Fruit fly (Drosophila melanogaster): Measurements from ENCODE around the gene IP3K2.

Gene IP3K2

DNA sequence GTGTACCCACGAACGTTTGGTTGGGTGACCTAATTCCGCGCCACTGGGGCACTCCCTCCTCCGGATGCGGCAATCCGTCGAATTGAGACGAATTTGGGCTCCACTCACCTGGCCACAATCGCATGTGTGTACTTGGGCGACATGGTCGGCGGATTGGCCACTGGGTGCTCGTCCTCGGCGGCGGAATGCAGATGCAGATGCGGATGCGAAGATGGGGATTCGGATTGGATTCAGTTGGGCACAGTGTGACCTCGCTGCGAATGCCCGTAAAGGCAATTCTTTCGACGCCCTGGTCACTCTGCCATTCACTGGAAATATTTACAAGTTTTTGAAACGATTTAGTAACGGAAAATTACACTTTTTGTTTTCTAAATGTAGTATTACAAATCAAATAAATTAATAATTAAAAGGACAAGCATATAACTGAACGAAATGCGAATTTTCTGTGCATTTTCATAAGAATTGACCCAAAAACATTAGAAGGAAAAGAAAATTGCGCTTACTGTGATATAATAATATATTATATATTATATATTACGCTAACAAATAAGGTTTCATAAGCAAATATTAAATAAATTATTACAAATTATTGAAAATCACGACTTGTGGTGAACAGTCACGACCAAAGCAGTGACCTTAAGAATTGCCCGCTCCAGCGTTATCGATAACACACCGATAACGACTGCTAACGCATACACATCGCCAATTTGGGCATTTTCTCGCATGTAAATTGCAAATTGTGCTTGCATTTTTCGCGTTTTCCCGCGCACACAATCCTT is 6.8 kb upstream of the IP3K2 start, which contains the start of gene CG1622 (continued):
- TF ChIP-seq trem (tag; optimal IDR thresholded peaks at IDR 0.05), result peak; percentile 22
- peak; percentile 83 for TF ChIP-seq row (GFP tag; IDR thresholded peaks at IDR 0.05)
- TF ChIP-seq Spps (tag; optimal IDR thresholded peaks at IDR 0.05), result no peak
- TF ChIP-seq Abd-B (GFP tag; optimal IDR thresholded peaks at IDR 0.05), result peak; percentile 1
- peak; percentile 40 for TF ChIP-seq CG18262 (tag; optimal IDR thresholded peaks at IDR 0.05)
- TF ChIP-seq YL-1 (GFP tag; optimal IDR thresholded peaks at IDR 0.05), result peak; percentile 16
- peak; percentile 25 for TF ChIP-seq CG2120 (GFP tag; optimal IDR thresholded peaks at IDR 0.05)
- TF ChIP-seq lab (GFP tag; optimal IDR thresholded peaks at IDR 0.05), result no peak
- no peak for TF ChIP-seq peb (GFP tag; IDR thresholded peaks at IDR 0.05)
- TF ChIP-seq CG12769 (tag; optimal IDR thresholded peaks at IDR 0.05), result no peak
- no peak for TF ChIP-seq abd-A (tag; optimal IDR thresholded peaks at IDR 0.05)
- TF ChIP-seq kah (GFP tag; optimal IDR thresholded peaks at IDR 0.05), result no peak
- no peak for TF ChIP-seq CG2199 (GFP tag; IDR thresholded peaks at IDR 0.05)
- no peak for TF ChIP-seq Eip74EF (GFP tag; optimal IDR thresholded peaks at IDR 0.05)
- TF ChIP-seq CG12391 (tag; optimal IDR thresholded peaks at IDR 0.05), result peak; percentile 72
- no peak for TF ChIP-seq Hmx (GFP tag; optimal IDR thresholded peaks at IDR 0.05)
- 0 out of 2 replicates have a peak, but pooled peaks have one; percentile 26 for TF ChIP-seq CG32772 (GFP tag; IDR thresholded peaks at IDR 0.05)
- peak; percentile 71 for TF ChIP-seq NFAT (GFP tag; IDR thresholded peaks at IDR 0.05)
- peak; percentile 67; the same call in 2 of the 3 replicates for TF ChIP-seq Dbx (GFP tag; IDR thresholded peaks at IDR 0.05)
- TF ChIP-seq lov (optimal IDR thresholded peaks at IDR 0.05), result no peak
- 0 out of 3 replicates have a peak, but pooled peaks have one; percentile 9 for TF ChIP-seq lov (GFP tag; IDR thresholded peaks at IDR 0.05)
- no peak for TF ChIP-seq otp (GFP tag; IDR thresholded peaks at IDR 0.05)
- TF ChIP-seq CG15011 (GFP tag; optimal IDR thresholded peaks at IDR 0.05), result no peak
- peak; percentile 65 for TF ChIP-seq CG17361 (GFP tag; IDR thresholded peaks at IDR 0.05)
- peak; percentile 52 for TF ChIP-seq CG13424 (tag; optimal IDR thresholded peaks at IDR 0.05)
- TF ChIP-seq Fer3 (tag; optimal IDR thresholded peaks at IDR 0.05), result peak; percentile 8
- peak; percentile 65 for TF ChIP-seq CG32532 (GFP tag; IDR thresholded peaks at IDR 0.05)
- TF ChIP-seq sqz (GFP tag; optimal IDR thresholded peaks at IDR 0.05), result peak; percentile 10
- TF ChIP-seq CG3995 (GFP tag; optimal IDR thresholded peaks at IDR 0.05), result peak; percentile 97
- TF ChIP-seq dpn (GFP tag; optimal IDR thresholded peaks at IDR 0.05), result peak in 1 of 2 experiments; percentile 41
- no peak; the same call in 2 of the 3 replicates for TF ChIP-seq zfh1 (GFP tag; IDR thresholded peaks at IDR 0.05)
- peak; percentile 13 for TF ChIP-seq Oli (tag; optimal IDR thresholded peaks at IDR 0.05)
- TF ChIP-seq usp (GFP tag; optimal IDR thresholded peaks at IDR 0.05), result no peak
- TF ChIP-seq CG15601 (tag; optimal IDR thresholded peaks at IDR 0.05), result peak; percentile 19
- TF ChIP-seq Taf1 (GFP tag; IDR thresholded peaks at IDR 0.05), result peak; percentile 14; the same call in 1 of the 2 replicates
- no peak for TF ChIP-seq CG1647 (GFP tag; optimal IDR thresholded peaks at IDR 0.05)
- no peak for TF ChIP-seq twi (tag; optimal IDR thresholded peaks at IDR 0.05)
- peak; percentile 9 for TF ChIP-seq CG15696 (tag; optimal IDR thresholded peaks at IDR 0.05)
- peak; percentile 97 for TF ChIP-seq CG10431 (GFP tag; optimal IDR thresholded peaks at IDR 0.05)
- peak; percentile 38 for TF ChIP-seq Hr3 (GFP tag; optimal IDR thresholded peaks at IDR 0.05)
- TF ChIP-seq NK7.1 (GFP tag; optimal IDR thresholded peaks at IDR 0.05), result no peak
- 0 out of 2 replicates have a peak, but pooled peaks have one; percentile 21 for TF ChIP-seq al (GFP tag; IDR thresholded peaks at IDR 0.05)
- TF ChIP-seq pb (GFP tag; optimal IDR thresholded peaks at IDR 0.05), result no peak
- peak; percentile 35 for TF ChIP-seq CG10267 (tag; optimal IDR thresholded peaks at IDR 0.05)
- TF ChIP-seq ind (GFP tag; optimal IDR thresholded peaks at IDR 0.05), result peak; percentile 45
- peak; percentile 18 for TF ChIP-seq CG17359 (tag; optimal IDR thresholded peaks at IDR 0.05)
- no peak for TF ChIP-seq dm (GFP tag; optimal IDR thresholded peaks at IDR 0.05)
- TF ChIP-seq MBD-R2 (GFP tag; IDR thresholded peaks at IDR 0.05), result peak; percentile 49
- peak; percentile 10 for TF ChIP-seq CG12155 (GFP tag; optimal IDR thresholded peaks at IDR 0.05)

Data from whole organism, embryonic.